Fruit fly (Drosophila melanogaster) ovary, adult (tissue): ENCODE measurements around the gene Ser12.

Source experiments
- CG17801 ChIP-seq: fragments of 200-800 bp; optimal IDR thresholded peaks from 2 replicates; lab custom pipeline; 2019; ENCODE audit warnings: missing biosample characterization, mild to moderate bottlenecking, missing genetic modification characterization, moderate library complexity; ENCODE audit not compliant: partially characterized antibody

The Ser12 gene

dm6 chr2L:2251175-2251574 is at the start of gene Ser12:
Gene Ser12, minus strand, starts transcription at chr2L:2251275.
- TF ChIP-seq CG17801 (GFP tag; lab: Kevin White, UChicago): no peak

DNA sequence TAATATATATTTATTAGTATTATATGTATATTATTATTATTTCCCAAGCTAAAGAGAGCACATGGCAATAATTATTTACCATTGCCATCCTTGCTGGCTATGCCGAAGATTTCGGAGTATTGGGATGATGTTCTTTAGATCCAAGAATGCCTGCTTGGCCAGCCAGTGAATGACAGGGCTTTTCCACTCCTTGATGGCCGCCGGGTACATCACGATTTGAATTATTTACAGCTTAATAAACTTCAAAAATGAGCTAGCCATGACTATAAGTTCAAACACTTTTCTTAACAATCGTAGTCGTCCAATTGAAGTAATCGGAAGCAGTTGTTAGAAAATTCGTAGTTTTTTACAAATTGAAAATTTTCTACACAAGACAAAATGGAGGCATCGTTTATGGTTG is 48.7 kb upstream of the Ser12 start, which contains the start of gene CG31949:
Gene CG31949 (plus strand): TSS at position 301 of the 400 bp plus-strand sequence.
- no peak for TF ChIP-seq CG17801 (GFP tag; lab: Kevin White, UChicago)

DNA sequence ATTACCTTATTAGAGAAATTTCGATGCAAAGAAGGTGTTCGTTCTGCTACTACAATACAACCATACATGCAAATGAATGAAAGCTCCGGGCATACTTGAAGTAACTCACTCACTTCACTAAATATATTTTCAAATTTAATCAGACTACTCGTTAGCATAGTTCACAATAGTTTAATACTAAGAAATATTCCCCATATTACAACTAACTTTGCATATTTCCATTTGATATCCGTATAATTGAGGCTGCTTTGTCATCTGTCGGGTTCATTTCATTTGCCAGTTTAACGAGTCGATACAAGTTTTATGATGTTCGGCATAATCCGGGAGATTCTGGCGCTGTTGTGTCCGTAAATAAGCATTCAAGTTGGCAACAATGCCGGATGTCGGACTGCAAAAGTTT is 39.6 kb upstream of the Ser12 start, which contains the start of gene robl22E:
Gene robl22E (minus strand): TSS at position 101 of the 400 bp plus-strand sequence.
- TF ChIP-seq CG17801 (GFP tag; lab: Kevin White, UChicago): no peak

DNA sequence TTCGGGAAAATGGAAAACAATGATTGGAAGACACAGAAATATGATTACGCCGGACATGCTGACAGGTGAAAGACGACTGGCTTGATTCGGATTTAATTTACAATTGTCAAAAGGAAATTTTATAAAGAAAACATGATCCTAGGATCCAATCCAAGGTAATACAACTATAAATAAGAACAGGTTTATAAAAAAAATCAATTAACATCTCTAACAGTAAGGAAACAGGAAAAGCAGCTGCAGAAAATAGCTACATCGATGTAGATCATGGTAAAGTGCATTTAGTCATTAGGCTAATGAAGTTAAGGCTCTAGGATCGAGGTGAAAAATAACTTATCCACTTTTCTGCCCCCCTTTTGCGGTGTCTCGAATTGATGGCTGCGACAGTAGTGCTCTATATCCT is 38.2 kb upstream of the Ser12 start, which contains the start of gene CG17237:
Gene CG17237 (minus strand): TSS at position 101 of the 400 bp plus-strand sequence.
- TF ChIP-seq CG17801 (GFP tag; lab: Kevin White, UChicago): no peak

DNA sequence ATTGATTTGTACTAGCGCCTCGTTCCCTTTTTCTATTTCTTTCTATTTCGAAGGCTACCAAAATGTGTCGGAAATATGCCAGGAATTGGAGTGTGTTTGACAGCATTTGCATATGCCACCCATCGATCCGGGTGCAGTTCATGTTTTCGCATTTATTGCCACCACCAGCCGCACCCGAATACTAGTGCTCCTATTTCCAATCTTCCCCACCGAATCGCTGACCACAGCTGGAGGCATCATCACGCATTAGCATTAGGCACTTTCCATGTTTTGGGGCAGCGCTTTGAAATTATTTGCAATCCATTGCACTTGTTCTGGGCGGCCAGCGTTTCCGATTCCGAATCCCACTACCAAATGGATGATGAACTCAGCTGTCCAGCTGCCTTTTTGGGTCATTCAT is 36.7 kb upstream of the Ser12 start, which contains the start of gene CG42658:
Gene CG42658 (minus strand): TSS at position 101 of the 400 bp plus-strand sequence.
- TF ChIP-seq CG17801 (GFP tag; lab: Kevin White, UChicago): no peak

dm6 chr2L:2286773-2287172 is 35.7 kb upstream of the Ser12 start, which contains the start of gene CG31681:
Gene CG31681, minus strand, starts transcription at chr2L:2286873.
- no peak for TF ChIP-seq CG17801 (GFP tag; lab: Kevin White, UChicago)

dm6 chr2L:2284863-2285262 is 33.8 kb upstream of the Ser12 start, which contains the start of gene CG4271:
Gene CG4271, plus strand, starts transcription at chr2L:2285163.
- no peak for TF ChIP-seq CG17801 (GFP tag; lab: Kevin White, UChicago)

DNA sequence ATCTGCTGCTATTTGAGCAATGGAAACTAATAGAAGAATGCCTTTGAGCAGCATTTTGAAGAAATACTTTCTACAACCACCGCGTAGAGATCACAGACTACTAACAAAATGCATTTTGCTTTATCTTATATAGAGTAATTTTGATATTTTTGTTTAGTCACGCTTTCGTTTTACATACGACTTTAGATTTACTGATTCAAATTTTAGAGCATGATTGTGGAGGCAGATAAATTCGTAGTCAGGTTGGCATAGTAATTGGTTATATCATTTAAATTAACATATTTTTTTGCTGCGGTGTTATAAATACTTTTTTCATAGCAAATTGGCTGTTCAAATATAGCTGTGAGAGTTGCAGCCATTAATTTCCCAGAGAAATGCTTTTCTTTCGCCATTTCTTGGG is 18.0 kb upstream of the Ser12 start, which contains the start of gene CG17242:
Gene CG17242 (minus strand): TSS at position 101 of the 400 bp plus-strand sequence.
- no peak for TF ChIP-seq CG17801 (GFP tag; lab: Kevin White, UChicago)

- TF ChIP-seq CG17801 (GFP tag; lab: Kevin White, UChicago): no peak
Measured at dm6 chr2L:2265221-2265620, 14.1 kb upstream of the Ser12 start, which contains the start of gene CG34049. Gene CG34049, minus strand, starts transcription at chr2L:2265321.

DNA sequence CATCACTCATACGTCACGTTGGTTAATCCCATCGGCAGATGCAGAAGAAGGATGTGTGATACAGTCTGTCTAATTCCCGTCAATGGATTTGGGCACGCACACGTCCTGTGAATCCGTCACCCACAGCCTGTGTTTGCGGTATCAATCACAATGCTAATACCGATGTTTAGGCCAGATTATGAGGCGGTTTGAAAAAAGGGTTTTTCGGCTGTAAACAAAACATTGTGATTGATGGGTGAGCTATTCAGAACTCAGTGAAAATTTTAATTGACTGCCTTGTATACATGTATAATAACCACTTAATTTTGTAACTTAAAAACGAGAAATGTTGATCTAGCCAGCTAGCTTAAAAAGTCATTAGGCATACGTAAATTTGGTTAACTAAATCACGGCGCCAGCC is 12.1 kb upstream of the Ser12 start, which contains the start of gene CG4270:
Gene CG4270 (plus strand): TSS at position 301 of the 400 bp plus-strand sequence.
- no peak for TF ChIP-seq CG17801 (GFP tag; lab: Kevin White, UChicago)

dm6 chr2L:2254950-2255349 is 3.9 kb upstream of the Ser12 start, which contains the start of gene Send1:
Gene Send1, minus strand, starts transcription at chr2L:2255050.
- TF ChIP-seq CG17801 (GFP tag; lab: Kevin White, UChicago): no peak

DNA sequence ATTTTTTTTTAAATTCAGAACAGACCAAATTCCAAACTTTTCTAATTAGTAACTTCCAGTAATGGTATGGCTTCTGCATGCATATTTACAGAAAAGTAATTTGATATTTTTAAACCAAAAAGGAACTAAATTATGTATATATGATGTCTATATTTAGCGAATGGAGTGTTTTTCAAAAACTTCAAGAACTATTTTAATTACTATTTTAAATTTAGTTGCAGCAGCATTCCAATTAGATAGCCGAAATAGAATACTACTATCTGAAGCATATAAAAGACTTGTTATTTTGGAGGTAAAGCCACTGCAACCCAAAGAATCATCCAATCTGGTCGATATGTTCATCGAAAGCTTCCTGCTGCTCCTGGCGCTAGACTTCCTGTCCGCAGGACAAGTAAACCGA is 1.7 kb upstream of the Ser12 start, which contains the start of gene CG17234:
Gene CG17234 (plus strand): TSS at position 301 of the 400 bp plus-strand sequence.
- no peak for TF ChIP-seq CG17801 (GFP tag; lab: Kevin White, UChicago)

dm6 chr2L:2252241-2252640 is 1.2 kb upstream of the Ser12 start, which contains the start of gene CG17239:
Gene CG17239, minus strand, starts transcription at chr2L:2252341.
- TF ChIP-seq CG17801 (GFP tag; lab: Kevin White, UChicago): no peak

dm6 chr2L:2249578-2249977 is 1.5 kb downstream of the Ser12 start:
- no peak for TF ChIP-seq CG17801 (GFP tag; lab: Kevin White, UChicago)

dm6 chr2L:2242783-2243182 is 8.3 kb downstream of the Ser12 start:
- no peak for TF ChIP-seq CG17801 (GFP tag; lab: Kevin White, UChicago)

DNA sequence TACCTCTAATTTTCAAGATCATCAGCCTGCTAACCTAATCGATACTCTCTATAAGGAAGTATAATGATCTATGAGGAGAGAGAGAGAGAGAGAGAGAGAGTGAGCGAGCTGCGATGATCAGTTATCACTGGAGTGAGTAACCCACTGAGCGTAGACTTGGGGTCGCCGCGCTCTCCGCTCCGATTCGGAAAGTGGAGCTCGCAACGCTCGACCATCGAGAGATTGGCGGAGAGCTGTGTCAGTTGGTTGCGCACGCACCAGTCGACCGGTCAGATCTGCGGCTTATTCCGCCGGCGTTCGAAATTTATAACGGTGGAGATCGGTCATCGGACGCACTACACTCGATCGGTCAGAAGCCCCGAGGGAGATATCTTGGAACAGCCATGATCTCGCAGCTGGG is 8.9 kb downstream of the Ser12 start, which contains the start of gene CG4267:
Gene CG4267 (plus strand): TSS at position 240 of the 400 bp plus-strand sequence.
- TF ChIP-seq CG17801 (GFP tag; lab: Kevin White, UChicago): peak; percentile 15
